Worm (Caenorhabditis elegans) whole organism, L1 larva: ENCODE results near the gene dhs-11.
A peak's percentile ranks its signal among the peaks of the same experiment; 100 is the strongest.

Source experiments
- C04F5.9 ChIP-seq: sonication (generic microtip); optimal IDR thresholded peaks from 2 replicates; lab custom pipeline; 2016; ENCODE audit warnings: missing genetic modification characterization, missing compliant biosample characterization
- C16A3.4 ChIP-seq: fragments of 150-350 bp; optimal IDR thresholded peaks from 2 replicates; lab custom pipeline; 2014; ENCODE audit warnings: missing biosample characterization, missing genetic modification characterization
- C34B4.2 ChIP-seq: sonication (generic microtip); optimal IDR thresholded peaks from 2 replicates; lab custom pipeline; 2017; ENCODE audit warnings: mild to moderate bottlenecking, missing genetic modification characterization, missing compliant biosample characterization
- Y116A8C.19 ChIP-seq: sonication (generic microtip); optimal IDR thresholded peaks from 2 replicates; lab custom pipeline; 2016; ENCODE audit warnings: missing compliant biosample characterization, missing genetic modification characterization, borderline replicate concordance
- aha-1 ChIP-seq: fragments of 150-350 bp; optimal IDR thresholded peaks from 2 replicates; lab custom pipeline; 2014; ENCODE audit warnings: missing biosample characterization, missing genetic modification characterization
- alr-1 ChIP-seq: fragments of 200-800 bp; sonication (Bioruptor generic); optimal IDR thresholded peaks from 2 replicates; lab custom pipeline; 2018; ENCODE audit warnings: borderline replicate concordance, mild to moderate bottlenecking, missing genetic modification characterization, missing compliant biosample characterization
- aly-2 ChIP-seq: fragments of 150-350 bp; optimal IDR thresholded peaks from 2 replicates; lab custom pipeline; 2014; ENCODE audit warnings: missing biosample characterization, missing genetic modification characterization
- ces-1 ChIP-seq: fragments of 150-350 bp; optimal IDR thresholded peaks from 2 replicates; lab custom pipeline; 2014; ENCODE audit warnings: missing biosample characterization, missing genetic modification reagents, missing genetic modification characterization
- efl-1 ChIP-seq, 4 experiments: fragments of 150-350 bp; optimal IDR thresholded peaks in 3 of 4; peaks in 1 of 4; 1 replicate in 1 of 4; 2 replicates in 3 of 4; lab custom pipeline; 2014; ENCODE audit warnings: missing biosample characterization in 2 of 4, missing genetic modification characterization in 2 of 4, missing genetic modification reagents in 2 of 4
- egl-27 ChIP-seq, 2 experiments: fragments of 150-350 bp in 1 of 2; sonication (generic microtip); optimal IDR thresholded peaks; 3 replicates each; lab custom pipeline; 2017 to 2018; ENCODE audit warnings: missing biosample characterization in 2 of 2, missing genetic modification characterization in 2 of 2, missing genetic modification reagents in 2 of 2
- fkh-10 ChIP-seq: sonication (generic microtip); optimal IDR thresholded peaks from 2 replicates; lab custom pipeline; 2017; ENCODE audit warnings: missing biosample characterization, missing genetic modification reagents, missing genetic modification characterization
- fkh-4 ChIP-seq: sonication (generic microtip); optimal IDR thresholded peaks from 2 replicates; lab custom pipeline; 2016; ENCODE audit warnings: missing compliant biosample characterization, missing genetic modification characterization, borderline replicate concordance
- fkh-8 ChIP-seq: sonication (generic microtip); optimal IDR thresholded peaks from 2 replicates; lab custom pipeline; 2016; ENCODE audit warnings: mild to moderate bottlenecking, missing genetic modification characterization, missing compliant biosample characterization
- fos-1 ChIP-seq: fragments of 150-350 bp; optimal IDR thresholded peaks from 2 replicates; lab custom pipeline; 2014; ENCODE audit warnings: missing biosample characterization, missing genetic modification characterization
- hlh-17 ChIP-seq: fragments of 200-800 bp; sonication (Bioruptor generic); optimal IDR thresholded peaks from 2 replicates; lab custom pipeline; 2018; ENCODE audit warnings: missing genetic modification characterization, mild to moderate bottlenecking, missing compliant biosample characterization, moderate library complexity, borderline replicate concordance
- hlh-4 ChIP-seq: sonication (generic microtip); optimal IDR thresholded peaks from 2 replicates; lab custom pipeline; 2016; ENCODE audit warnings: mild to moderate bottlenecking, missing genetic modification characterization, missing compliant biosample characterization
- hpl-2 ChIP-seq: fragments of 150-350 bp; optimal IDR thresholded peaks from 2 replicates; lab custom pipeline; 2014; ENCODE audit warnings: missing biosample characterization, missing genetic modification reagents, missing genetic modification characterization
- isw-1 ChIP-seq: fragments of 200-800 bp; sonication (Bioruptor generic); IDR thresholded peaks from 2 replicates; pipeline ENCODE4 v1.3.6; 2022; ENCODE audit warnings: missing genetic modification characterization, missing compliant biosample characterization
- jun-1 ChIP-seq: fragments of 150-350 bp; optimal IDR thresholded peaks from 2 replicates; lab custom pipeline; 2014; ENCODE audit warnings: missing biosample characterization, missing genetic modification reagents, missing genetic modification characterization
- lin-14 ChIP-seq: fragments of 200-800 bp; sonication (Bioruptor generic); optimal IDR thresholded peaks from 2 replicates; lab custom pipeline; 2018; ENCODE audit warnings: mild to moderate bottlenecking, missing genetic modification characterization, moderate library complexity, missing compliant biosample characterization
- lin-35 ChIP-seq, 2 experiments: fragments of 150-350 bp; optimal IDR thresholded peaks; 2 replicates each; lab custom pipeline; 2014; ENCODE audit warnings: missing biosample characterization in 2 of 2, missing genetic modification characterization in 2 of 2, missing genetic modification reagents in 2 of 2
- lin-39 ChIP-seq: fragments of 150-350 bp; optimal IDR thresholded peaks from 2 replicates; lab custom pipeline; 2014; ENCODE audit warnings: missing biosample characterization, missing genetic modification reagents, missing genetic modification characterization
- mdl-1 ChIP-seq, 2 experiments: fragments of 150-350 bp; optimal IDR thresholded peaks; 2 replicates each; lab custom pipeline; 2014 to 2017; ENCODE audit warnings: missing biosample characterization in 2 of 2, missing genetic modification characterization in 2 of 2, inconsistent platforms in 1 of 2
- mef-2 ChIP-seq: fragments of 150-350 bp; optimal IDR thresholded peaks from 2 replicates; lab custom pipeline; 2014; ENCODE audit warnings: missing biosample characterization, missing genetic modification characterization
- mep-1 ChIP-seq: fragments of 150-350 bp; optimal IDR thresholded peaks from 2 replicates; lab custom pipeline; 2014; ENCODE audit warnings: missing biosample characterization, missing genetic modification characterization
- nhr-11 ChIP-seq: fragments of 150-350 bp; optimal IDR thresholded peaks from 2 replicates; lab custom pipeline; 2014; ENCODE audit warnings: missing biosample characterization, missing genetic modification characterization
- nhr-12 ChIP-seq: sonication (generic microtip); optimal IDR thresholded peaks from 2 replicates; lab custom pipeline; 2017; ENCODE audit warnings: missing biosample characterization, missing genetic modification characterization
- nhr-20 ChIP-seq: sonication (generic microtip); optimal IDR thresholded peaks from 2 replicates; lab custom pipeline; 2016; ENCODE audit warnings: mild to moderate bottlenecking, missing genetic modification characterization, missing compliant biosample characterization
- nhr-237 ChIP-seq: fragments of 150-350 bp; optimal IDR thresholded peaks from 2 replicates; lab custom pipeline; 2014; ENCODE audit warnings: missing biosample characterization, missing genetic modification characterization
- nhr-71 ChIP-seq: sonication (generic microtip); optimal IDR thresholded peaks from 2 replicates; lab custom pipeline; 2016; ENCODE audit warnings: mild to moderate bottlenecking, missing genetic modification characterization, moderate library complexity, missing compliant biosample characterization
- nhr-76 ChIP-seq: sonication (generic microtip); optimal IDR thresholded peaks from 2 replicates; lab custom pipeline; 2017; ENCODE audit warnings: missing biosample characterization, missing genetic modification characterization
- nhr-77 ChIP-seq: fragments of 150-350 bp; optimal IDR thresholded peaks from 2 replicates; lab custom pipeline; 2014; ENCODE audit warnings: missing biosample characterization, missing genetic modification characterization
- nhr-84 ChIP-seq: sonication (generic microtip); optimal IDR thresholded peaks from 2 replicates; lab custom pipeline; 2017; ENCODE audit warnings: missing biosample characterization, missing genetic modification characterization
- nhr-85 ChIP-seq: sonication (generic microtip); peaks from one replicate; lab custom pipeline; 2016; ENCODE audit warnings: missing genetic modification characterization, inconsistent platforms, missing compliant biosample characterization
- nhr-90 ChIP-seq: sonication (generic microtip); optimal IDR thresholded peaks from 2 replicates; lab custom pipeline; 2016; ENCODE audit warnings: mild to moderate bottlenecking, missing genetic modification characterization, missing compliant biosample characterization; ENCODE audit not compliant: poor library complexity
- pqm-1 ChIP-seq: sonication (generic microtip); optimal IDR thresholded peaks from 3 replicates; lab custom pipeline; 2017; ENCODE audit warnings: missing biosample characterization, missing genetic modification characterization
- snpc-4 ChIP-seq: fragments of 150-350 bp; optimal IDR thresholded peaks from 2 replicates; lab custom pipeline; 2014; ENCODE audit warnings: missing biosample characterization, missing genetic modification characterization
- snu-23 ChIP-seq: sonication (generic microtip); optimal IDR thresholded peaks from 2 replicates; lab custom pipeline; 2016; ENCODE audit warnings: missing genetic modification characterization, missing compliant biosample characterization
- sox-4 ChIP-seq: sonication (generic microtip); optimal IDR thresholded peaks from 2 replicates; lab custom pipeline; 2016; ENCODE audit warnings: missing genetic modification characterization, missing compliant biosample characterization
- tbx-2 ChIP-seq: sonication (generic microtip); optimal IDR thresholded peaks from 2 replicates; lab custom pipeline; 2016; ENCODE audit warnings: missing genetic modification characterization, missing compliant biosample characterization
- tlp-1 ChIP-seq: fragments of 150-350 bp; optimal IDR thresholded peaks from 2 replicates; lab custom pipeline; 2014; ENCODE audit warnings: missing biosample characterization, missing genetic modification characterization
- unc-130 ChIP-seq: fragments of 150-350 bp; optimal IDR thresholded peaks from 2 replicates; lab custom pipeline; 2017; ENCODE audit warnings: missing biosample characterization, missing genetic modification characterization, inconsistent platforms
- unc-62 ChIP-seq: fragments of 150-350 bp; optimal IDR thresholded peaks from 2 replicates; lab custom pipeline; 2014; ENCODE audit warnings: missing biosample characterization, missing genetic modification reagents, missing genetic modification characterization
- unc-86 ChIP-seq: sonication (generic microtip); optimal IDR thresholded peaks from 2 replicates; lab custom pipeline; 2016; ENCODE audit warnings: missing genetic modification characterization, missing compliant biosample characterization
- unc-98 ChIP-seq: fragments of 200-800 bp; sonication (Bioruptor generic); IDR thresholded peaks from 2 replicates; pipeline ENCODE4 v1.3.6; 2022; ENCODE audit warnings: missing genetic modification characterization, missing compliant biosample characterization
- vab-15 ChIP-seq: sonication (generic microtip); optimal IDR thresholded peaks from 2 replicates; lab custom pipeline; 2017; ENCODE audit warnings: missing genotype, mild to moderate bottlenecking, missing genetic modification characterization, missing compliant biosample characterization
- xbp-1 ChIP-seq: sonication (generic microtip); optimal IDR thresholded peaks from 2 replicates; lab custom pipeline; 2016; ENCODE audit warnings: missing genetic modification characterization, missing compliant biosample characterization
- zip-4 ChIP-seq: fragments of 200-800 bp; sonication (Bioruptor generic); optimal IDR thresholded peaks from 2 replicates; lab custom pipeline; 2018; ENCODE audit warnings: mild to moderate bottlenecking, missing genetic modification characterization, moderate library complexity, missing compliant biosample characterization
- ztf-11 ChIP-seq, 2 experiments: sonication (generic microtip); optimal IDR thresholded peaks; 2 replicates each; lab custom pipeline; 2016 to 2017; ENCODE audit warnings: missing genetic modification characterization in 2 of 2, missing biosample characterization in 1 of 2, missing compliant biosample characterization in 1 of 2

dhs-11 gene

DNA sequence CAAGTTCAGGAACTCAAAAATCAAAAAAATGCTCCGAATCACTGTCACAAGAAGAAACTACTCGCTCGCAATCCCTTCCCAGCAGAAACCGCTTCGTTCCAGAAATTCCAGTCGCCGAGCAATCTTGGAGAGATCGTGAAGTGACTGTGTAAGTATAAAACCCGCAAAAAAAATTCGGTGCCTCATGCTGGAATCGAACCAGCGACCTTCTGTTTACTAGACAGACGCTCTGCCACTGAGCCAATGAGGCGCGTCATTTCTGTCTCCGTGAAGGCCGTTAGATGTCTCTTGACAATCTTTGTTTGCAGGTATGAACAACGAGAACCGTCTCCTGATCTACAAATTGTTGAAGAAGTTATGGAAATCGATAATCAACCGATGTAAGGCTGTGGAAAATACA is 18.1 kb downstream of the dhs-11 start (continued):
- TF ChIP-seq nhr-11 (tag; lab: Kevin White, UChicago) (no peak), unc-62 (GFP tag; lab: Kevin White, UChicago) (no peak), tlp-1 (tag; lab: Kevin White, UChicago) (no peak), vab-15 (tag; lab: Kevin White, UChicago) (no peak), hlh-17 (GFP tag; lab: Kevin White, UChicago) (no peak), ces-1 (GFP tag; lab: Kevin White, UChicago) (no peak), nhr-90 (tag; lab: Kevin White, UChicago) (peak; percentile 49), nhr-85 (tag; lab: Kevin White, UChicago) (peak; percentile 79)

DNA sequence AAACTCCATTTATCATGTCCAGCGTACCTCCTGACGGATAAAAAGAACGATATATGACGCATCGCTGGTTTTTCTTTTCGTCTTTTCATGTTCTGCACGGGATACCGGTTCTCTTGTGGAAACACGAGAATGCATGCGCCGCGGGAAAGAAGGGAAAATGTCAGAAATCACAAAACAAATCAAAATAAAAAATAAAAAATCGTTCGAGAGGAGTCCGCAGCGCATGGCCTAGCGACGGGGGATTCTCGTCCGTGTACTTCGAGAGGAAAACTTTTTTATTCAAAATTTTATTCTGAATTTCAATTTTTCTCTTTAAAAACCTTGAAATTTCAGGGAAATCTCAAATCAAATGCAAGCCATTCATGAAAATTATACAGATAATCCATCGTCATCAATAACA is 21.5 kb downstream of the dhs-11 start, which contains the start of the genes lron-10 and hpr-9:
TSS of gene lron-10 (minus strand) at position 162 of the 400 bp plus-strand sequence.
TSS of gene hpr-9 (plus strand) at position 344 of the 400 bp plus-strand sequence.
- TF ChIP-seq snu-23 (GFP tag; lab: Kevin White, UChicago), result peak; percentile 94
- TF ChIP-seq nhr-71 (tag; lab: Kevin White, UChicago), result peak; percentile 95
- TF ChIP-seq jun-1 (tag; lab: Kevin White, UChicago), result peak; percentile 28
- TF ChIP-seq unc-62 (GFP tag; lab: Kevin White, UChicago), result no peak
- TF ChIP-seq C34B4.2 (tag; lab: Kevin White, UChicago), result peak; percentile 22
- peak; percentile 47 for TF ChIP-seq hlh-4 (tag; lab: Kevin White, UChicago)
- peak; percentile 46 for TF ChIP-seq nhr-77 (tag; lab: Kevin White, UChicago)
- peak; percentile 98 for TF ChIP-seq fkh-4 (tag; lab: Kevin White, UChicago)
- no peak for TF ChIP-seq pqm-1
- TF ChIP-seq unc-130, result peak; percentile 52
- peak; percentile 49 for TF ChIP-seq aly-2 (tag; lab: Kevin White, UChicago)
- TF ChIP-seq nhr-84 (tag; lab: Kevin White, UChicago), result no peak
- TF ChIP-seq zip-4 (GFP tag; lab: Kevin White, UChicago), result peak; percentile 50
- TF ChIP-seq lin-14 (GFP tag; lab: Kevin White, UChicago), result peak; percentile 87
- no peak for TF ChIP-seq alr-1
- TF ChIP-seq fkh-8 (tag; lab: Kevin White, UChicago), result peak; percentile 81
- TF ChIP-seq sox-4 (tag; lab: Kevin White, UChicago), result peak; percentile 94
- TF ChIP-seq tbx-2 (tag; lab: Kevin White, UChicago), result peak; percentile 93
- peak; percentile 87 for TF ChIP-seq Y116A8C.19 (tag; lab: Kevin White, UChicago)
- TF ChIP-seq C16A3.4 (tag; lab: Kevin White, UChicago), result peak; percentile 70
- peak; percentile 71 for TF ChIP-seq unc-98 (GFP tag; lab: Robert Waterston, UW)
- peak in 1 of 2 experiments; percentile 77 for TF ChIP-seq mdl-1 (tag; optimal IDR thresholded peaks at IDR 0.05; lab: Kevin White, UChicago)
- TF ChIP-seq fos-1 (tag; lab: Kevin White, UChicago), result peak; percentile 13
- no peak for TF ChIP-seq nhr-11 (tag; lab: Kevin White, UChicago)
- no peak for TF ChIP-seq tlp-1 (tag; lab: Kevin White, UChicago)
- TF ChIP-seq mef-2 (tag; lab: Kevin White, UChicago), result no peak
- TF ChIP-seq nhr-76 (tag; lab: Kevin White, UChicago), result no peak
- TF ChIP-seq nhr-12, result no peak
- TF ChIP-seq ces-1 (GFP tag; lab: Kevin White, UChicago), result no peak
- TF ChIP-seq ztf-11 (tag; optimal IDR thresholded peaks at IDR 0.05; lab: Kevin White, UChicago), result peak in 1 of 2 experiments; percentile 96
- no peak for TF ChIP-seq egl-27 (tag; optimal IDR thresholded peaks at IDR 0.05; lab: Kevin White, UChicago)
- peak; percentile 17 for TF ChIP-seq hpl-2 (GFP tag; lab: Kevin White, UChicago)
- TF ChIP-seq nhr-20, result peak; percentile 91
- TF ChIP-seq unc-86 (tag; lab: Kevin White, UChicago), result peak; percentile 70
- peak; percentile 84 for TF ChIP-seq xbp-1 (tag; lab: Kevin White, UChicago)
- TF ChIP-seq vab-15 (tag; lab: Kevin White, UChicago), result peak; percentile 50
- peak; percentile 58 for TF ChIP-seq lin-39 (tag; lab: Kevin White, UChicago)
- TF ChIP-seq nhr-90 (tag; lab: Kevin White, UChicago), result peak; percentile 97
- TF ChIP-seq efl-1 (optimal IDR thresholded peaks at IDR 0.05; lab: Kevin White, UChicago), result peak; percentile 74 to 84
- peak; percentile 85 to 98 for TF ChIP-seq efl-1 (GFP tag; optimal IDR thresholded peaks at IDR 0.05 in 1 of 2; lab: Kevin White, UChicago)
- TF ChIP-seq isw-1 (GFP tag; lab: Robert Waterston, UW), result peak; percentile 56; the same call in 1 of the 2 replicates
- peak; percentile 50 for TF ChIP-seq mep-1 (tag; lab: Kevin White, UChicago)
- peak; percentile 93 for TF ChIP-seq C04F5.9
- peak; percentile 78 to 90 for TF ChIP-seq lin-35 (GFP tag; optimal IDR thresholded peaks at IDR 0.05; lab: Kevin White, UChicago)
- TF ChIP-seq nhr-237 (tag; lab: Kevin White, UChicago), result peak; percentile 38
- TF ChIP-seq snpc-4 (tag; lab: Kevin White, UChicago), result peak; percentile 32
- no peak for TF ChIP-seq fkh-10
- no peak for TF ChIP-seq aha-1 (tag; lab: Kevin White, UChicago)
